Fruit fly (Drosophila melanogaster): ENCODE results near the gene Arpc3B.
A peak's percentile ranks its signal among the peaks of the same experiment; 100 is the strongest.

Arpc3B gene

DNA sequence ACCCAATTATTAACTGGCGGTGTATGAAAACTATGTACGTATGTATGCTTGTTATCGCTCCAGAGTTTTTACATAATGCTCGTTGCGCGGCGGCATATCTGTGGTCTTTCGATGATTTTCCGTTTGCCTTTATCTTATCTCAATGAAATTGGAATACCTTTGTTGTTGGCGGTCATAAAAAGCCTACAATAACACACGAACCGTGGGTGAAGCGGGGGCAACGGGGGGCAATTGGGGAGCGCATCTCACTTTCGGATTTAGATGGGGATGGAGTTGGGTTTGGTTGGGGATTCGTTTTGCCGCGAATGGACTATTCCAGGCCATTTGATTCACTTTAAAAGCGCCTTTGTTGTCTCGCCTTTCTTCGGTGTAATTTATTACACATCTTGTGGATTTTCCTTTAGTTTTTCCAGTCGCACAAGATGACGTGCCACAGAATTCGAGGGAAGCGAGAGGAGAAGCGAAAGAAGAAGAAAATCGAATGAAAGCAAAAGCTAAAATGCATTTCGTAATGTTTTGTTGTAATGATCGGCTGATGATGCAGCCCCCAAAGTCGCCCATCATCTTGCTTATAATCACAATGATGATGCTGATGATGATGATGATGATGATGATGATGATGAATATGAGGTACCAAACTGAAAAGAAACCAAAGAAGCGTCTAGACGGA, 16.9 kb upstream of the Arpc3B start (continued):
- TF ChIP-seq tna (GFP tag; IDR thresholded peaks at IDR 0.05; ENCODE audit: partially characterized antibody) (no peak), onecut (GFP tag; IDR thresholded peaks at IDR 0.05) (no peak), exex (tag; optimal IDR thresholded peaks at IDR 0.05) (peak; percentile 58), Ssrp (tag; optimal IDR thresholded peaks at IDR 0.05) (no peak), pros (GFP tag; optimal IDR thresholded peaks at IDR 0.05) (peak; percentile 64), CG10147 (GFP tag; optimal IDR thresholded peaks at IDR 0.05) (no peak), CG17359 (tag; optimal IDR thresholded peaks at IDR 0.05) (no peak), CG1024 (GFP tag; IDR thresholded peaks at IDR 0.05) (no peak), mirr (GFP tag; optimal IDR thresholded peaks at IDR 0.05) (peak; percentile 29), CG10462 (GFP tag; optimal IDR thresholded peaks at IDR 0.05) (no peak), CG12769 (tag; optimal IDR thresholded peaks at IDR 0.05) (peak; percentile 29), CG4404 (GFP tag; IDR thresholded peaks at IDR 0.05) (no peak), rib (GFP tag; IDR thresholded peaks at IDR 0.05) (no peak), ewg (GFP tag; optimal IDR thresholded peaks at IDR 0.05) (no peak), phol (tag; optimal IDR thresholded peaks at IDR 0.05) (no peak), p53 (GFP tag; optimal IDR thresholded peaks at IDR 0.05) (no peak), Dip3 (GFP tag; optimal IDR thresholded peaks at IDR 0.05) (no peak), CG7786 (GFP tag; optimal IDR thresholded peaks at IDR 0.05) (no peak), CG11723 (GFP tag; optimal IDR thresholded peaks at IDR 0.05) (no peak), crol (GFP tag; IDR thresholded peaks at IDR 0.05) (peak; percentile 88), Spps (tag; optimal IDR thresholded peaks at IDR 0.05) (no peak), CG6765 (GFP tag; optimal IDR thresholded peaks at IDR 0.05) (no peak), ase (GFP tag; IDR thresholded peaks at IDR 0.05) (no peak), dmrt99B (tag; optimal IDR thresholded peaks at IDR 0.05) (no peak), ssp (GFP tag; IDR thresholded peaks at IDR 0.05) (no peak), CG2875 (GFP tag; optimal IDR thresholded peaks at IDR 0.05) (no peak), Sox102F (GFP tag; optimal IDR thresholded peaks at IDR 0.05) (peak; percentile 13), E2f1 (GFP tag; IDR thresholded peaks at IDR 0.05) (no peak), lilli (GFP tag; optimal IDR thresholded peaks at IDR 0.05) (no peak), CG4282 (GFP tag; optimal IDR thresholded peaks at IDR 0.05) (no peak), sens (GFP tag) (peak; percentile 31), fd96Cb (tag; optimal IDR thresholded peaks at IDR 0.05) (no peak), Doc3 (GFP tag; IDR thresholded peaks at IDR 0.05; ENCODE audit: partially characterized antibody) (no peak), cg (GFP tag; optimal IDR thresholded peaks at IDR 0.05) (peak; percentile 0), odd (GFP tag; optimal IDR thresholded peaks at IDR 0.05) (no peak), tgo (GFP tag; IDR thresholded peaks at IDR 0.05) (no peak), ranshi (GFP tag; IDR thresholded peaks at IDR 0.05) (no peak), CG6813 (GFP tag; optimal IDR thresholded peaks at IDR 0.05) (no peak), jing (GFP tag; optimal IDR thresholded peaks at IDR 0.05) (no peak), nom (GFP tag; optimal IDR thresholded peaks at IDR 0.05) (no peak), Blimp-1 (GFP tag; optimal IDR thresholded peaks at IDR 0.05) (peak; percentile 94), CG2199 (GFP tag; IDR thresholded peaks at IDR 0.05) (peak; percentile 38; the same call in 1 of the 3 replicates), CG3065 (GFP tag; optimal IDR thresholded peaks at IDR 0.05) (no peak), GATAe (GFP tag; conservative IDR thresholded peaks at IDR 0.05) (peak; percentile 69), CG16815 (GFP tag; optimal IDR thresholded peaks at IDR 0.05) (no peak), Pdp1 (GFP tag; optimal IDR thresholded peaks at IDR 0.05) (peak in 1 of 2 experiments; percentile 74), Eip74EF (GFP tag; optimal IDR thresholded peaks at IDR 0.05) (no peak), CG17385 (GFP tag; optimal IDR thresholded peaks at IDR 0.05) (peak; percentile 67), CG4360 (GFP tag; IDR thresholded peaks at IDR 0.05) (peak; percentile 46; the same call in 1 of the 2 replicates)

Data from whole organism, embryonic.